Worm (Caenorhabditis elegans): Measurements from ENCODE around the gene srxa-4.

DNA sequence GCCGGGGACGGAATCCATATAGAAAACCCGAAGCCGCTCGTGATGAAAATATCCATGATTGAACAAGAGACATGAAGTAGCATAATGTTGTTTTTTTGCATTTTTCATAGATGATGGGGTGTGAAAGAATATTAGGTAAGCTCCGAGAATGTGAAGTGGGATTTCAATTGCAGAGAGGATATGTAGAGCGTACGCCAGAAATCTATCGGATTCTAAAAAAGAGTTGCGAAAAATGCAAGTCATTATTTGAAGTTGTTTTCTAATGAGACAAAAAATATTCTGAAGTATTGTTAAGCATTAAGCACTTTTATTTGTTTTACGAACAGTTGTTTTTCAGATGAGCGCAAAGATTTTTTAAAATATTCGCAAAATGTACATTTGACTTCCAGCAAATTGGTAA lies 4.1 kb downstream of the srxa-4 start, which contains the start of gene F18E3.10:
- no peak for TF ChIP-seq ceh-43 (GFP tag; optimal IDR thresholded peaks at IDR 0.05)
- no peak for TF ChIP-seq blmp-1 (tag; optimal IDR thresholded peaks at IDR 0.05)
- TF ChIP-seq elt-1 (tag; optimal IDR thresholded peaks at IDR 0.05; ENCODE audit: borderline replicate concordance, insufficient read depth): no peak
- no peak for TF ChIP-seq tbx-8 (GFP tag; optimal IDR thresholded peaks at IDR 0.05)
- no peak for TF ChIP-seq unc-39 (tag; optimal IDR thresholded peaks at IDR 0.05)
- TF ChIP-seq ceh-39 (tag; optimal IDR thresholded peaks at IDR 0.05): no peak
- TF ChIP-seq lsy-2 (tag; optimal IDR thresholded peaks at IDR 0.05): no peak
